Fruit fly (Drosophila melanogaster): ENCODE results near the gene CG46320.

- no peak for TF ChIP-seq CG7045 (GFP tag; optimal IDR thresholded peaks at IDR 0.05)
- TF ChIP-seq CG12768 (GFP tag; optimal IDR thresholded peaks at IDR 0.05), result no peak
- no peak for TF ChIP-seq Crg-1 (GFP tag; optimal IDR thresholded peaks at IDR 0.05)
- TF ChIP-seq kay (GFP tag; ENCODE audit: borderline replicate concordance), result no peak
- TF ChIP-seq ovo (GFP tag; optimal IDR thresholded peaks at IDR 0.05), result no peak
- TF ChIP-seq toe (GFP tag; optimal IDR thresholded peaks at IDR 0.05), result no peak
- TF ChIP-seq CG7101 (tag; optimal IDR thresholded peaks at IDR 0.05), result no peak
- no peak for TF ChIP-seq Mnt (GFP tag; optimal IDR thresholded peaks at IDR 0.05)
- no peak for TF ChIP-seq cic (GFP tag; optimal IDR thresholded peaks at IDR 0.05)
- TF ChIP-seq Hr96 (GFP tag; optimal IDR thresholded peaks at IDR 0.05), result no peak
- TF ChIP-seq tj (GFP tag; optimal IDR thresholded peaks at IDR 0.05), result no peak
- no peak for TF ChIP-seq CG5204 (GFP tag; optimal IDR thresholded peaks at IDR 0.05)
- no peak for TF ChIP-seq Clk (GFP tag; optimal IDR thresholded peaks at IDR 0.05)
- TF ChIP-seq bab1 (GFP tag; optimal IDR thresholded peaks at IDR 0.05), result no peak
These were observed 14.5 kb downstream of the CG46320 start for dm6 chr3L:5678241-5678905.

All from whole organism, adult.